Fruit fly (Drosophila melanogaster): ENCODE measurements around the gene sba.

Gene sba

DNA sequence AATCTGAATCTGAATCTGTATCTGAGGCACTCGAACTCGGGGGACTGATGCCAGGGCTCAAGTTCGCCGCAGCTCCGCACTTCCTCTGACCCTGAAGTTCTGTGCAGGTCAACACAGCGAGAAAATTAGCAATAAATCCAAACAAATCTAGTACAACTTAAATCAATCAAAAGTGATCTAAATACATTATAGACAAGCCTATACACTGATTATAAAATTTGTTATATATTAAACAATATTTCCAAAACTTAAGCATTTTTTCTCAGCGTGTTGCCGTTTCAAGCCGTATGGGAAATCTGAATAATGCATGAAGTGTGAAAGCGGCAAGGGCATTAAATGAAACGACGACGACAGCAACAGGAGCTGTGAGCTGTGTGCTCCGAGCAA lies 7.7 kb downstream of the sba start (continued):
- TF ChIP-seq kay (GFP tag; optimal IDR thresholded peaks at IDR 0.05) (no peak), tll (GFP tag; optimal IDR thresholded peaks at IDR 0.05) (no peak), chm (GFP tag; IDR thresholded peaks at IDR 0.05) (no peak), CG8388 (GFP tag; optimal IDR thresholded peaks at IDR 0.05) (peak; percentile 4), CG11695 (GFP tag; IDR thresholded peaks at IDR 0.05) (0 out of 3 replicates have a peak, but pooled peaks have one; percentile 18), Bgb (GFP tag; IDR thresholded peaks at IDR 0.05; ENCODE audit: partially characterized antibody) (no peak), ap (GFP tag; IDR thresholded peaks at IDR 0.05) (no peak), Hr3 (GFP tag; optimal IDR thresholded peaks at IDR 0.05) (peak; percentile 33), CG18262 (tag; optimal IDR thresholded peaks at IDR 0.05) (peak; percentile 5), HmgZ (tag; optimal IDR thresholded peaks at IDR 0.05) (no peak), exex (tag; optimal IDR thresholded peaks at IDR 0.05) (no peak), h (optimal IDR thresholded peaks at IDR 0.05) (no peak), gcm (GFP tag; optimal IDR thresholded peaks at IDR 0.05) (no peak), onecut (GFP tag; IDR thresholded peaks at IDR 0.05) (no peak), Xrp1 (GFP tag; IDR thresholded peaks at IDR 0.05) (peak; percentile 64; the same call in 1 of the 2 replicates), ERR (GFP tag; optimal IDR thresholded peaks at IDR 0.05) (no peak), jumu (GFP tag; optimal IDR thresholded peaks at IDR 0.05) (no peak), CG16813 (GFP tag; IDR thresholded peaks at IDR 0.05; ENCODE audit: partially characterized antibody) (no peak), cg (GFP tag; optimal IDR thresholded peaks at IDR 0.05) (no peak), H15 (GFP tag; IDR thresholded peaks at IDR 0.05) (0 out of 3 replicates have a peak, but pooled peaks have one; percentile 26), sens (GFP tag) (peak; percentile 57), Tbp (GFP tag; optimal IDR thresholded peaks at IDR 0.05) (no peak), CG1529 (GFP tag; optimal IDR thresholded peaks at IDR 0.05) (no peak), CG8089 (GFP tag; optimal IDR thresholded peaks at IDR 0.05) (no peak), CG11504 (tag; optimal IDR thresholded peaks at IDR 0.05) (peak; percentile 54), ewg (GFP tag; optimal IDR thresholded peaks at IDR 0.05) (no peak), CG6689 (GFP tag; IDR thresholded peaks at IDR 0.05) (peak; percentile 26; the same call in 1 of the 2 replicates), CG9876 (GFP tag; optimal IDR thresholded peaks at IDR 0.05) (no peak), CG8290 (GFP tag; optimal IDR thresholded peaks at IDR 0.05) (no peak), CG8290 (tag; optimal IDR thresholded peaks at IDR 0.05) (peak in 1 of 2 experiments; percentile 31), CG3847 (GFP tag; IDR thresholded peaks at IDR 0.05) (no peak), phol (tag; optimal IDR thresholded peaks at IDR 0.05) (peak; percentile 20), CG14860 (GFP tag; IDR thresholded peaks at IDR 0.05; ENCODE audit: partially characterized antibody) (no peak), CG18011 (GFP tag; optimal IDR thresholded peaks at IDR 0.05) (no peak), CG8924 (tag; optimal IDR thresholded peaks at IDR 0.05) (peak; percentile 8), CG31224 (GFP tag; IDR thresholded peaks at IDR 0.05) (peak; percentile 29; the same call in 1 of the 2 replicates), Atf6 (GFP tag; IDR thresholded peaks at IDR 0.05) (peak; percentile 82), nerfin-1 (tag; optimal IDR thresholded peaks at IDR 0.05) (no peak), chif (GFP tag; optimal IDR thresholded peaks at IDR 0.05) (no peak), dmrt99B (tag; optimal IDR thresholded peaks at IDR 0.05) (peak; percentile 38), CG4617 (GFP tag; optimal IDR thresholded peaks at IDR 0.05; ENCODE audit: borderline replicate concordance) (no peak), hkb (optimal IDR thresholded peaks at IDR 0.05) (no peak), hkb (GFP tag; IDR thresholded peaks at IDR 0.05) (peak; percentile 53), CG7928 (GFP tag; optimal IDR thresholded peaks at IDR 0.05) (no peak), Asciz (GFP tag; optimal IDR thresholded peaks at IDR 0.05) (peak; percentile 21), sim (GFP tag; IDR thresholded peaks at IDR 0.05) (no peak), Drgx (GFP tag; IDR thresholded peaks at IDR 0.05) (peak; percentile 49), mam (GFP tag; optimal IDR thresholded peaks at IDR 0.05) (no peak), lilli (GFP tag; optimal IDR thresholded peaks at IDR 0.05) (peak; percentile 19), zf30C (GFP tag; optimal IDR thresholded peaks at IDR 0.05) (no peak), Mad (GFP tag; optimal IDR thresholded peaks at IDR 0.05) (no peak), fd96Cb (tag; optimal IDR thresholded peaks at IDR 0.05) (peak; percentile 23)

Data from whole organism, embryonic.